Worm (Caenorhabditis elegans): ENCODE measurements around the gene ubxn-3.
A peak's percentile ranks its signal among the peaks of the same experiment; 100 is the strongest.

Gene ubxn-3

DNA sequence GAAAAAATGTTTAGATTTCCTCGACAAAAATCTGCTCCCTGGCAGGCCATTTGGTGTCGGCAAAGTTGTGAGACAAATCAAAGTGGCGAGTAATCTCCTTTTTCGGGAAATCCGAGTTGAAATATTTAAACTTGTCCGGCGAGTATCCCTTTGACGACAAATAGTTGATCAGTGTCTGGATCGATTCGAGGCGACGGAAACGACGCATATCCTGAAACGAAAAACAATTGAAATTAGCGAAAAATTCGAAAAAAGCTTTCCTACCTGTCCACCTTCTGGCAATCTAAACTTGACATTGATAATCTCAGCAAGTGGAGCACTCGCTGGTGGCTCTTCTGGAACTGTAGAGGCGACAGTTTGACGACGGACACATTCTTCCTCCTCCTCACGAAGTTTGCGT is 3.2 kb downstream of the ubxn-3 start:
- no peak for TF ChIP-seq peb-1 (tag; optimal IDR thresholded peaks at IDR 0.05)
- TF ChIP-seq nhr-21 (tag; optimal IDR thresholded peaks at IDR 0.05): no peak
- TF ChIP-seq nhr-237 (tag; optimal IDR thresholded peaks at IDR 0.05): no peak
- TF ChIP-seq F13H6.1 (tag; optimal IDR thresholded peaks at IDR 0.05): no peak
- TF ChIP-seq gmeb-1 (tag; optimal IDR thresholded peaks at IDR 0.05): no peak

DNA sequence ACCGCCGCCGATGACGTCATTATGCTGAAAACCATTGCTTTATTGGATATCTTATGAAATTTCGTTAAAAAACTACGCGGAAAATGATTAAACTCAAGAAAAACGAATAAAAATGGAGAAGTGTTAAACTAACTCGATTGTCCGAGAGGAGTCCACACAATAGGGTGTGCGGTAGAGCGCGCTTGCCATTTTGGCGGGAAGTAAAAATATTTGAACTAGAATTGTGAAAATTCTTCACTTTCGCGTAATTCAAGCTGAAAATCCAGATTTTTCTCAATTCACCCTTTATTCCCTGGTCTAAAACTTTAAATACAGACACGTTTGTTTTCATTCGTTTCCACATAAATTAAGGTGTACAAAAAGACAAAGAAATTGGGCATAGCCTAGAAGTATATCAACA is 3.9 kb downstream of the ubxn-3 start, which contains the start of gene F48A11.4:
Gene F48A11.4, minus strand, starts transcription at position 24 of the 400 bp plus-strand sequence.
- TF ChIP-seq F13H6.1 (tag; optimal IDR thresholded peaks at IDR 0.05) (peak; percentile 93), aly-2 (tag; optimal IDR thresholded peaks at IDR 0.05) (no peak), unc-55 (GFP tag; optimal IDR thresholded peaks at IDR 0.05) (peak; percentile 98), lin-11 (tag; optimal IDR thresholded peaks at IDR 0.05) (peak; percentile 80), ztf-1 (GFP tag; conservative IDR thresholded peaks at IDR 0.05) (0 out of 2 replicates have a peak, but pooled peaks have one; percentile 49), ceh-82 (tag; optimal IDR thresholded peaks at IDR 0.05) (peak; percentile 66), C34F6.9 (tag; optimal IDR thresholded peaks at IDR 0.05) (peak; percentile 95), zag-1 (tag; optimal IDR thresholded peaks at IDR 0.05) (peak; percentile 61), elt-1 (tag; optimal IDR thresholded peaks at IDR 0.05) (no peak), R02D3.7 (tag; optimal IDR thresholded peaks at IDR 0.05) (peak; percentile 69), ZK546.5 (tag; optimal IDR thresholded peaks at IDR 0.05) (peak; percentile 34), skn-1 (tag; optimal IDR thresholded peaks at IDR 0.05) (peak; percentile 35), nhr-237 (tag; optimal IDR thresholded peaks at IDR 0.05) (peak; percentile 64), nhr-21 (tag; optimal IDR thresholded peaks at IDR 0.05) (peak; percentile 94), blmp-1 (tag; optimal IDR thresholded peaks at IDR 0.05; ENCODE audit: insufficient read depth) (peak; percentile 69), mab-5 (tag; optimal IDR thresholded peaks at IDR 0.05) (peak; percentile 91), lin-13 (GFP tag; optimal IDR thresholded peaks at IDR 0.05) (peak; percentile 95), peb-1 (tag; optimal IDR thresholded peaks at IDR 0.05) (no peak), crh-2 (tag; optimal IDR thresholded peaks at IDR 0.05) (peak; percentile 95), lin-39 (tag; optimal IDR thresholded peaks at IDR 0.05) (no peak), ama-1 (optimal IDR thresholded peaks at IDR 0.05) (peak; percentile 89), nhr-11 (tag; optimal IDR thresholded peaks at IDR 0.05) (no peak), nhr-25 (tag; optimal IDR thresholded peaks at IDR 0.05) (peak; percentile 96), alr-1 (tag; optimal IDR thresholded peaks at IDR 0.05) (no peak), egl-27 (tag; optimal IDR thresholded peaks at IDR 0.05) (peak; percentile 93), unc-62 (GFP tag; optimal IDR thresholded peaks at IDR 0.05) (no peak), ceh-16 (tag; optimal IDR thresholded peaks at IDR 0.05) (peak; percentile 83), nhr-129 (tag; optimal IDR thresholded peaks at IDR 0.05) (peak; percentile 92), sma-3 (GFP tag; optimal IDR thresholded peaks at IDR 0.05) (peak; percentile 96), ztf-11 (tag; optimal IDR thresholded peaks at IDR 0.05) (no peak), lsy-2 (tag; optimal IDR thresholded peaks at IDR 0.05) (peak; percentile 90 to 95), nhr-12 (tag; optimal IDR thresholded peaks at IDR 0.05) (no peak), unc-39 (tag; optimal IDR thresholded peaks at IDR 0.05) (no peak), dmd-4 (tag; optimal IDR thresholded peaks at IDR 0.05) (peak; percentile 39), nhr-23 (tag; optimal IDR thresholded peaks at IDR 0.05) (no peak), elt-3 (tag; optimal IDR thresholded peaks at IDR 0.05) (no peak), nhr-10 (tag; optimal IDR thresholded peaks at IDR 0.05) (peak; percentile 69), gmeb-1 (tag; optimal IDR thresholded peaks at IDR 0.05) (peak; percentile 100), snpc-4 (tag; optimal IDR thresholded peaks at IDR 0.05) (peak; percentile 84), mdl-1 (tag; optimal IDR thresholded peaks at IDR 0.05) (peak; percentile 17 to 27), ztf-4 (tag; optimal IDR thresholded peaks at IDR 0.05) (peak; percentile 91), fos-1 (tag; optimal IDR thresholded peaks at IDR 0.05) (peak; percentile 75), sma-9 (GFP tag; optimal IDR thresholded peaks at IDR 0.05) (peak; percentile 92), sma-9 (tag; optimal IDR thresholded peaks at IDR 0.05) (no peak), mbf-1 (tag; optimal IDR thresholded peaks at IDR 0.05) (peak; percentile 11), sem-4 (tag; optimal IDR thresholded peaks at IDR 0.05) (peak; percentile 91), nhr-77 (tag; optimal IDR thresholded peaks at IDR 0.05) (peak; percentile 57), nhr-6 (tag; optimal IDR thresholded peaks at IDR 0.05) (peak; percentile 93), Y55F3AM.14 (GFP tag; optimal IDR thresholded peaks at IDR 0.05) (peak; percentile 52)
